Fruit fly (Drosophila melanogaster) whole organism, pupa: ENCODE results near the gene CG4101.

Experiments
- CG17806 ChIP-seq: fragments of 200-800 bp; sonication (Bioruptor generic); optimal IDR thresholded peaks from 2 replicates; lab custom pipeline; 2018; ENCODE audit warnings: missing biosample characterization, mild to moderate bottlenecking, missing genetic modification characterization, moderate library complexity
- CG8159 ChIP-seq: fragments of 200-800 bp; sonication (Bioruptor generic); optimal IDR thresholded peaks from 3 replicates; lab custom pipeline; 2018; ENCODE audit warnings: missing biosample characterization, mild to moderate bottlenecking, missing genetic modification characterization, moderate library complexity
- CG9948 ChIP-seq: fragments of 200-800 bp; sonication (Bioruptor generic); optimal IDR thresholded peaks from 2 replicates; lab custom pipeline; 2018; ENCODE audit warnings: missing biosample characterization, mild to moderate bottlenecking, missing genetic modification characterization, moderate library complexity
- D1 ChIP-seq: fragments of 200-800 bp; sonication (Bioruptor generic); optimal IDR thresholded peaks from 2 replicates; lab custom pipeline; 2018; ENCODE audit warnings: missing biosample characterization, mild to moderate bottlenecking, missing genetic modification characterization, moderate library complexity

dm6 chr3L:16574307-16574946 lies 37.9 kb upstream of the CG4101 start, which contains the start of gene mbf1:
- TF ChIP-seq CG9948 (tag; lab: Kevin White, UChicago) (no peak), D1 (tag; lab: Kevin White, UChicago) (no peak), CG8159 (tag; lab: Kevin White, UChicago) (no peak), CG17806 (tag; lab: Kevin White, UChicago) (no peak)
